Worm (Caenorhabditis elegans) whole organism, early embryonic: ENCODE measurements around the gene bra-2.

Experiments
- B0310.2 ChIP-seq: sonication (generic microtip); optimal IDR thresholded peaks from 2 replicates; lab custom pipeline; 2016; ENCODE audit warnings: mild to moderate bottlenecking, missing genetic modification characterization, missing compliant biosample characterization
- F13C5.2 ChIP-seq: sonication (generic microtip); optimal IDR thresholded peaks from 2 replicates; lab custom pipeline; 2017; ENCODE audit warnings: mild to moderate bottlenecking, missing genetic modification characterization, inconsistent platforms, missing compliant biosample characterization
- aly-1 ChIP-seq: sonication (generic microtip); optimal IDR thresholded peaks from 2 replicates; lab custom pipeline; 2016; ENCODE audit warnings: missing genetic modification characterization, missing compliant biosample characterization
- ama-1 ChIP-seq: fragments of 150-350 bp; optimal IDR thresholded peaks from 2 replicates; lab custom pipeline; 2014
- ceh-13 ChIP-seq: fragments of 200-800 bp; sonication (Bioruptor generic); optimal IDR thresholded peaks from 2 replicates; lab custom pipeline; 2018; ENCODE audit warnings: mild to moderate bottlenecking, missing genetic modification characterization, missing compliant biosample characterization
- ceh-36 ChIP-seq: sonication (generic microtip); optimal IDR thresholded peaks from 2 replicates; lab custom pipeline; 2016; ENCODE audit warnings: missing genetic modification characterization, inconsistent platforms, missing compliant biosample characterization
- ets-7 ChIP-seq: sonication (generic microtip); optimal IDR thresholded peaks from 2 replicates; lab custom pipeline; 2016; ENCODE audit warnings: missing genotype, missing genetic modification characterization, missing compliant biosample characterization
- flt-1 ChIP-seq: fragments of 200-800 bp; sonication (Bioruptor generic); IDR thresholded peaks from 2 replicates; pipeline ENCODE4 v1.3.6; 2022; ENCODE audit warnings: missing genetic modification characterization, missing compliant biosample characterization
- hmbx-1 ChIP-seq: sonication (generic microtip); optimal IDR thresholded peaks from 2 replicates; lab custom pipeline; 2016; ENCODE audit warnings: mild to moderate bottlenecking, missing genetic modification characterization, missing compliant biosample characterization
- hmg-4 ChIP-seq: fragments of 200-800 bp; sonication (Bioruptor generic); optimal IDR thresholded peaks from 2 replicates; lab custom pipeline; 2018; ENCODE audit warnings: mild to moderate bottlenecking, missing genetic modification characterization, missing compliant biosample characterization
- hnd-1 ChIP-seq: sonication (generic microtip); optimal IDR thresholded peaks from 2 replicates; lab custom pipeline; 2016; ENCODE audit warnings: missing genetic modification characterization, missing compliant biosample characterization
- pes-1 ChIP-seq: fragments of 200-800 bp; sonication (Bioruptor generic); IDR thresholded peaks from 2 replicates; pipeline ENCODE4 v1.3.6; 2022; ENCODE audit warnings: missing genetic modification reagents, missing genetic modification characterization, missing compliant biosample characterization
- scrt-1 ChIP-seq: fragments of 200-800 bp; sonication (Bioruptor generic); IDR thresholded peaks from 2 replicates; pipeline ENCODE4 v1.3.6; 2022; ENCODE audit warnings: missing genetic modification characterization, missing compliant biosample characterization
- sea-1 ChIP-seq: fragments of 200-800 bp; sonication (Bioruptor generic); conservative IDR thresholded peaks from 2 replicates; pipeline ENCODE4 v1.3.6; 2022; ENCODE audit warnings: missing genetic modification characterization, missing compliant biosample characterization
- tbx-11 ChIP-seq: fragments of 200-800 bp; sonication (Bioruptor generic); IDR thresholded peaks from 2 replicates; pipeline ENCODE4 v1.3.6; 2022; ENCODE audit warnings: missing genetic modification characterization, missing compliant biosample characterization
- tbx-37 ChIP-seq: fragments of 200-800 bp; sonication (Bioruptor generic); conservative IDR thresholded peaks from 2 replicates; pipeline ENCODE4 v1.3.6; 2022; ENCODE audit warnings: missing genetic modification reagents, missing genetic modification characterization, missing compliant biosample characterization
- tra-4 ChIP-seq: sonication (generic microtip); optimal IDR thresholded peaks from 2 replicates; lab custom pipeline; 2017; ENCODE audit warnings: missing genetic modification characterization, missing compliant biosample characterization

Gene bra-2

ce11 chrIII:879634-880033 lies 31.4 kb upstream of the bra-2 start, which contains the start of the genes T24C4.5 and ucr-2.3:
T24C4.5 (minus strand) TSS chrIII:879734.
ucr-2.3 (plus strand) TSS chrIII:879860.
- TF ChIP-seq tbx-11 = no peak
- no peak for TF ChIP-seq ama-1
- no peak for TF ChIP-seq B0310.2 (tag; lab: Kevin White, UChicago)
- TF ChIP-seq hmbx-1 (tag; lab: Kevin White, UChicago) = no peak
- no peak for TF ChIP-seq sea-1 (GFP tag; lab: Robert Waterston, UW)
- no peak for TF ChIP-seq tbx-37 (GFP tag; lab: Robert Waterston, UW)
- no peak for TF ChIP-seq ceh-36
- TF ChIP-seq hnd-1 = no peak
- TF ChIP-seq flt-1 (GFP tag; lab: Robert Waterston, UW) = no peak
- TF ChIP-seq pes-1 (GFP tag; lab: Robert Waterston, UW) = no peak
- no peak for TF ChIP-seq tra-4 (tag; lab: Kevin White, UChicago)

- TF ChIP-seq sea-1 (GFP tag; lab: Robert Waterston, UW) (no peak), hmg-4 (no peak), B0310.2 (tag; lab: Kevin White, UChicago) (no peak), hmbx-1 (tag; lab: Kevin White, UChicago) (no peak), ets-7 (tag; lab: Kevin White, UChicago) (no peak), flt-1 (GFP tag; lab: Robert Waterston, UW) (no peak), F13C5.2 (tag; lab: Kevin White, UChicago) (no peak), aly-1 (no peak)
Observed at ce11 chrIII:880840-881239, 30.2 kb upstream of the bra-2 start.

ce11 chrIII:881460-881859 lies 29.6 kb upstream of the bra-2 start:
- TF ChIP-seq hnd-1 = no peak
- no peak for TF ChIP-seq ama-1
- TF ChIP-seq hmg-4 = no peak
- TF ChIP-seq tra-4 (tag; lab: Kevin White, UChicago) = no peak
- no peak for TF ChIP-seq tbx-11
- no peak for TF ChIP-seq flt-1 (GFP tag; lab: Robert Waterston, UW)
- TF ChIP-seq tbx-37 (GFP tag; lab: Robert Waterston, UW) = no peak
- no peak for TF ChIP-seq sea-1 (GFP tag; lab: Robert Waterston, UW)
- no peak for TF ChIP-seq ets-7 (tag; lab: Kevin White, UChicago)

ce11 chrIII:883595-883994 lies 27.5 kb upstream of the bra-2 start:
- no peak for TF ChIP-seq ets-7 (tag; lab: Kevin White, UChicago)

ce11 chrIII:886726-887125 lies 24.3 kb upstream of the bra-2 start, which contains the start of gene zer-1:
zer-1 (minus strand) TSS chrIII:886793.
- TF ChIP-seq ceh-13 = no peak
- no peak for TF ChIP-seq ets-7 (tag; lab: Kevin White, UChicago)
- TF ChIP-seq tbx-11 = no peak
- no peak for TF ChIP-seq F13C5.2 (tag; lab: Kevin White, UChicago)
- TF ChIP-seq ama-1 = no peak
- TF ChIP-seq tra-4 (tag; lab: Kevin White, UChicago) = no peak
- no peak for TF ChIP-seq tbx-37 (GFP tag; lab: Robert Waterston, UW)
- TF ChIP-seq scrt-1 (GFP tag; lab: Robert Waterston, UW) = no peak
- TF ChIP-seq flt-1 (GFP tag; lab: Robert Waterston, UW) = no peak
- no peak for TF ChIP-seq hmbx-1 (tag; lab: Kevin White, UChicago)
- TF ChIP-seq ceh-36 = no peak
- no peak for TF ChIP-seq pes-1 (GFP tag; lab: Robert Waterston, UW)
- no peak for TF ChIP-seq hmg-4
- TF ChIP-seq sea-1 (GFP tag; lab: Robert Waterston, UW) = no peak
- no peak for TF ChIP-seq hnd-1
- no peak for TF ChIP-seq B0310.2 (tag; lab: Kevin White, UChicago)
- TF ChIP-seq aly-1 = no peak

ce11 chrIII:887874-888299 lies 23.2 kb upstream of the bra-2 start:
- peak; percentile 51 for TF ChIP-seq F13C5.2 (tag; lab: Kevin White, UChicago)
- TF ChIP-seq scrt-1 (GFP tag; lab: Robert Waterston, UW) = no peak
- peak; percentile 28 for TF ChIP-seq aly-1
- peak; percentile 26 for TF ChIP-seq hmg-4
- no peak for TF ChIP-seq tra-4 (tag; lab: Kevin White, UChicago)
- TF ChIP-seq flt-1 (GFP tag; lab: Robert Waterston, UW) = 0 out of 2 replicates have a peak, but pooled peaks have one; percentile 25

ce11 chrIII:888983-889549 lies 22.0 kb upstream of the bra-2 start:
- TF ChIP-seq tra-4 (tag; lab: Kevin White, UChicago) (no peak), hmg-4 (no peak), sea-1 (GFP tag; lab: Robert Waterston, UW) (no peak), ets-7 (tag; lab: Kevin White, UChicago) (no peak), ama-1 (no peak), tbx-37 (GFP tag; lab: Robert Waterston, UW) (no peak), scrt-1 (GFP tag; lab: Robert Waterston, UW) (no peak), hmbx-1 (tag; lab: Kevin White, UChicago) (no peak), pes-1 (GFP tag; lab: Robert Waterston, UW) (no peak), ceh-36 (no peak), ceh-13 (no peak), tbx-11 (no peak), aly-1 (no peak)

- no peak for TF ChIP-seq scrt-1 (GFP tag; lab: Robert Waterston, UW)
- TF ChIP-seq B0310.2 (tag; lab: Kevin White, UChicago) = no peak
- no peak for TF ChIP-seq hmg-4
- no peak for TF ChIP-seq ceh-13
- no peak for TF ChIP-seq tbx-11
Observed at ce11 chrIII:891014-891413, 20.0 kb upstream of the bra-2 start, which contains the start of gene T24C4.10. T24C4.10 (minus strand) TSS chrIII:891243.
